Worm (Caenorhabditis elegans): Measurements from ENCODE around the gene lin-8.

- no peak for TF ChIP-seq lin-13 (GFP tag; optimal IDR thresholded peaks at IDR 0.05)
- no peak for TF ChIP-seq lsy-2 (tag; optimal IDR thresholded peaks at IDR 0.05)
- no peak for TF ChIP-seq fos-1 (tag; optimal IDR thresholded peaks at IDR 0.05)
- no peak for TF ChIP-seq nhr-11 (tag; optimal IDR thresholded peaks at IDR 0.05)
- no peak for TF ChIP-seq skn-1 (tag; optimal IDR thresholded peaks at IDR 0.05)
- TF ChIP-seq nhr-237 (tag; optimal IDR thresholded peaks at IDR 0.05), result no peak
- TF ChIP-seq blmp-1 (tag; optimal IDR thresholded peaks at IDR 0.05; ENCODE audit: insufficient read depth), result no peak
- no peak for TF ChIP-seq unc-39 (tag; optimal IDR thresholded peaks at IDR 0.05)
- no peak for TF ChIP-seq lin-39 (tag; optimal IDR thresholded peaks at IDR 0.05)
- no peak for TF ChIP-seq R02D3.7 (tag; optimal IDR thresholded peaks at IDR 0.05)
- no peak for TF ChIP-seq ceh-82 (tag; optimal IDR thresholded peaks at IDR 0.05)
- no peak for TF ChIP-seq ama-1 (optimal IDR thresholded peaks at IDR 0.05)
- no peak for TF ChIP-seq zag-1 (tag; optimal IDR thresholded peaks at IDR 0.05)
These were observed 33.2 kb upstream of the lin-8 start, which contains the start of gene clec-2 for ce11 chrII:3023381-3023935.
